Fruit fly (Drosophila melanogaster) whole organism: Measurements from ENCODE around the gene Toll-6.

Source experiments
- EcR ChIP-seq, 2 experiments: fragments of >200 bp; optimal IDR thresholded peaks; 2 replicates each; lab custom pipeline; 2017; ENCODE audit warnings: missing biosample characterization in 2 of 2, missing genetic modification characterization in 2 of 2, missing genetic modification reagents in 2 of 2
- pan ChIP-seq: fragments of >200 bp; optimal IDR thresholded peaks from 2 replicates; lab custom pipeline; 2017
- psq ChIP-seq: fragments of >200 bp; optimal IDR thresholded peaks from 2 replicates; lab custom pipeline; 2017
- usp ChIP-seq: fragments of >200 bp; optimal IDR thresholded peaks from 2 replicates; lab custom pipeline; 2017; ENCODE audit warnings: missing biosample characterization, missing genetic modification characterization, mixed read lengths

DNA sequence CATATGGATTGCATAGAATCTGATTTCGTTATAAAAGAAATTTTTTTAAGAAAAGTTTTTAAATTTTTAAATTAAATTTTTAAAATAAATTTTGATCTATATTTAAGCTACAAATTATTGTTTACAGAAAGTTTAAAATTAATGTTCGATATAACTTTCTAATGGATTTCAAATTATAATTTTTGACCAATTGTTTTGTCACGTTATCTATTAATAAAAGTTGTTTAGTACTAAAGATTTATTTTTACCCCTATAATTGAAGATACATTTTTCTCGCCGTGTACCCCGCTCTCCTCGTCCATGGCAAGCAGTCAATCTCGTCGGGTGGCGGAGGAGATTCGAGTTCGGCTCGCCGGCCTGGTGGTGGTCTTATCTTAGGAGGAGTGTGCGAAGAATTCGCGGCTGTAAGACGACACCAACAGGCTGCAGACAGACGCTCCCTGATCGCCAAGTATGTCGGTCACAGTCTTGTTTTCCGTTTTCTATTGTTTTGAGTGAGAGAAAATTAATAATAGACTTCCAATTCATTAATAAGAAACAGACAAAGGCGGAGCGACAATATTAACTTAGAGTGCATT is 31.4 kb upstream of the Toll-6 start:
- TF ChIP-seq usp (GFP tag; lab: Kevin White, UChicago) (no peak), pan (lab: Kevin White, UChicago) (no peak), psq (no peak), EcR (GFP tag; optimal IDR thresholded peaks at IDR 0.05; lab: Kevin White, UChicago) (no peak)
